Worm (Caenorhabditis elegans) whole organism, young adult: ENCODE results near the gene rdy-2.
A peak's percentile ranks its signal among the peaks of the same experiment; 100 is the strongest.

Source experiments
- B0035.1 ChIP-seq: sonication (generic microtip); optimal IDR thresholded peaks from 2 replicates; lab custom pipeline; 2016; ENCODE audit warnings: missing genetic modification characterization, mild to moderate bottlenecking, missing compliant biosample characterization, missing genotype, missing genetic modification reagents
- B0336.3 ChIP-seq: fragments of 200-800 bp; sonication (Bioruptor generic); IDR thresholded peaks from 2 replicates; pipeline ENCODE4 v1.3.6; 2022; ENCODE audit warnings: missing genetic modification characterization, missing compliant biosample characterization
- C06A6.2 ChIP-seq: fragments of 200-800 bp; sonication (Bioruptor generic); conservative IDR thresholded peaks from 2 replicates; pipeline ENCODE4 v1.3.6; 2022; ENCODE audit warnings: missing genetic modification characterization, missing compliant biosample characterization
- C17E4.6 ChIP-seq: fragments of 200-800 bp; sonication (Bioruptor generic); IDR thresholded peaks from 2 replicates; pipeline ENCODE4 v1.3.6; 2022; ENCODE audit warnings: missing genetic modification reagents, missing genetic modification characterization, missing compliant biosample characterization
- D2030.7 ChIP-seq: fragments of 200-800 bp; sonication (Bioruptor generic); IDR thresholded peaks from 2 replicates; pipeline ENCODE4 v1.3.6; 2022; ENCODE audit warnings: missing genetic modification reagents, missing genetic modification characterization, missing compliant biosample characterization
- F49E8.2 ChIP-seq: sonication (generic microtip); optimal IDR thresholded peaks from 3 replicates; lab custom pipeline; 2017; ENCODE audit warnings: missing genetic modification characterization, mild to moderate bottlenecking, missing compliant biosample characterization, antibody characterized with exemption, moderate library complexity; ENCODE audit not compliant: insufficient read depth
- F52B5.7 ChIP-seq: sonication (generic microtip); optimal IDR thresholded peaks from 2 replicates; lab custom pipeline; 2016; ENCODE audit warnings: mild to moderate bottlenecking, missing genetic modification characterization, missing compliant biosample characterization
- Y53F4B.3 ChIP-seq: fragments of 200-800 bp; sonication (Bioruptor generic); IDR thresholded peaks from 2 replicates; pipeline ENCODE4 v1.3.6; 2022; ENCODE audit warnings: missing genetic modification reagents, missing genetic modification characterization, missing compliant biosample characterization
- Y53G8AR.9 ChIP-seq: fragments of 200-800 bp; sonication (Bioruptor generic); conservative IDR thresholded peaks from 2 replicates; pipeline ENCODE4 v1.3.6; 2022; ENCODE audit warnings: missing genetic modification reagents, missing genetic modification characterization, missing compliant biosample characterization
- Y95B8A.8 ChIP-seq: fragments of 200-800 bp; sonication (Bioruptor generic); IDR thresholded peaks from 2 replicates; pipeline ENCODE4 v1.3.6; 2022; ENCODE audit warnings: missing genetic modification reagents, missing genetic modification characterization, missing compliant biosample characterization
- attf-6 ChIP-seq: fragments of 200-800 bp; sonication (Bioruptor generic); IDR thresholded peaks from 2 replicates; pipeline ENCODE4 v1.3.6; 2022; ENCODE audit warnings: missing genetic modification reagents, missing genetic modification characterization, missing compliant biosample characterization
- bed-1 ChIP-seq: fragments of 200-800 bp; sonication (Bioruptor generic); IDR thresholded peaks from 2 replicates; pipeline ENCODE4 v1.3.6; 2022; ENCODE audit warnings: missing genetic modification reagents, missing genetic modification characterization, missing compliant biosample characterization
- bed-2 ChIP-seq: fragments of 200-800 bp; sonication (Bioruptor generic); IDR thresholded peaks from 2 replicates; pipeline ENCODE4 v1.3.6; 2022; ENCODE audit warnings: missing genetic modification reagents, missing genetic modification characterization, missing compliant biosample characterization
- cebp-1 ChIP-seq, 2 experiments: fragments of 200-800 bp in 1 of 2; sonication (Bioruptor generic) in 1 of 2; sonication (generic microtip) in 1 of 2; IDR thresholded peaks in 1 of 2; optimal IDR thresholded peaks in 1 of 2; 2 replicates each; pipeline versions ENCODE4 v1.3.6 to Lab custom; 2017 to 2022; ENCODE audit warnings: missing compliant biosample characterization in 2 of 2, missing genetic modification characterization in 2 of 2, mild to moderate bottlenecking in 1 of 2, missing genetic modification reagents in 1 of 2, moderate library complexity in 1 of 2
- ceh-27 ChIP-seq: fragments of 200-800 bp; sonication (Bioruptor generic); optimal IDR thresholded peaks from 2 replicates; lab custom pipeline; 2018; ENCODE audit warnings: mild to moderate bottlenecking, missing genetic modification characterization, moderate library complexity, missing compliant biosample characterization
- ceh-91 ChIP-seq: fragments of 200-800 bp; sonication (Bioruptor generic); IDR thresholded peaks from 2 replicates; pipeline ENCODE4 v1.3.6; 2022; ENCODE audit warnings: missing genetic modification reagents, missing genetic modification characterization, missing compliant biosample characterization
- chd-7 ChIP-seq: sonication (generic microtip); optimal IDR thresholded peaks from 2 replicates; lab custom pipeline; 2016; ENCODE audit warnings: mild to moderate bottlenecking, missing genetic modification characterization, moderate library complexity, missing compliant biosample characterization
- die-1 ChIP-seq: sonication (generic microtip); optimal IDR thresholded peaks from 2 replicates; lab custom pipeline; 2016; ENCODE audit warnings: missing genotype, mild to moderate bottlenecking, missing genetic modification characterization, missing compliant biosample characterization
- egrh-3 ChIP-seq: fragments of 200-800 bp; sonication (Bioruptor generic); IDR thresholded peaks from 2 replicates; pipeline ENCODE4 v1.3.6; 2022; ENCODE audit warnings: missing genetic modification reagents, missing genetic modification characterization, missing compliant biosample characterization
- ekl-4 ChIP-seq: fragments of 200-800 bp; sonication (Bioruptor generic); IDR thresholded peaks from 2 replicates; pipeline ENCODE4 v1.3.6; 2022; ENCODE audit warnings: missing genetic modification reagents, missing genetic modification characterization, missing compliant biosample characterization
- ets-4 ChIP-seq: fragments of 200-800 bp; sonication (Bioruptor generic); optimal IDR thresholded peaks from 2 replicates; lab custom pipeline; 2018; ENCODE audit warnings: mild to moderate bottlenecking, missing genetic modification characterization, missing compliant biosample characterization
- hlh-12 ChIP-seq: sonication (generic microtip); optimal IDR thresholded peaks from 2 replicates; lab custom pipeline; 2016; ENCODE audit warnings: missing genetic modification characterization, missing compliant biosample characterization
- hlh-26 ChIP-seq: fragments of 200-800 bp; sonication (Bioruptor generic); conservative IDR thresholded peaks from 2 replicates; pipeline ENCODE4 v1.3.6; 2022; ENCODE audit warnings: missing genetic modification reagents, missing genetic modification characterization, missing compliant biosample characterization
- hmg-1.2 ChIP-seq: fragments of 200-800 bp; sonication (Bioruptor generic); IDR thresholded peaks from 2 replicates; pipeline ENCODE4 v1.3.6; 2022; ENCODE audit warnings: missing genetic modification reagents, missing genetic modification characterization, missing compliant biosample characterization
- hrde-1 ChIP-seq: sonication (generic microtip); optimal IDR thresholded peaks from 2 replicates; lab custom pipeline; 2016; ENCODE audit warnings: missing genetic modification characterization, mild to moderate bottlenecking, missing compliant biosample characterization, moderate library complexity, missing genotype, missing genetic modification reagents, borderline replicate concordance
- lag-1 ChIP-seq: fragments of 200-800 bp; sonication (Bioruptor generic); IDR thresholded peaks from 2 replicates; pipeline ENCODE4 v1.3.6; 2022; ENCODE audit warnings: missing genetic modification reagents, missing genetic modification characterization, missing compliant biosample characterization
- let-607 ChIP-seq, 2 experiments: fragments of 200-800 bp in 1 of 2; sonication (Bioruptor generic) in 1 of 2; sonication (generic microtip) in 1 of 2; optimal IDR thresholded peaks; 2 replicates each; lab custom pipeline; 2016 to 2018; ENCODE audit warnings: mild to moderate bottlenecking in 2 of 2, missing compliant biosample characterization in 2 of 2, missing genetic modification characterization in 2 of 2, moderate library complexity in 2 of 2, missing genotype in 1 of 2
- lin-26 ChIP-seq: fragments of 200-800 bp; sonication (Bioruptor generic); IDR thresholded peaks from 2 replicates; pipeline ENCODE4 v1.3.6; 2022; ENCODE audit warnings: missing genetic modification reagents, missing genetic modification characterization, missing compliant biosample characterization
- lin-35 ChIP-seq, 3 experiments: fragments of 150-350 bp in 2 of 3; sonication (generic microtip) in 1 of 3; optimal IDR thresholded peaks; 2 replicates each; lab custom pipeline; 2014 to 2018; ENCODE audit warnings: missing biosample characterization in 3 of 3, missing genetic modification characterization in 3 of 3, missing genetic modification reagents in 3 of 3
- lin-54 ChIP-seq: fragments of 200-800 bp; sonication (Bioruptor generic); optimal IDR thresholded peaks from 2 replicates; lab custom pipeline; 2018; ENCODE audit warnings: mild to moderate bottlenecking, missing genetic modification characterization, missing compliant biosample characterization
- madf-10 ChIP-seq: sonication (generic microtip); optimal IDR thresholded peaks from 2 replicates; lab custom pipeline; 2016; ENCODE audit warnings: mild to moderate bottlenecking, missing genetic modification characterization, missing compliant biosample characterization
- madf-3 ChIP-seq: fragments of 200-800 bp; sonication (Bioruptor generic); IDR thresholded peaks from 2 replicates; pipeline ENCODE4 v1.3.6; 2022; ENCODE audit warnings: missing genetic modification reagents, missing genetic modification characterization, missing compliant biosample characterization
- mel-28 ChIP-seq: sonication (generic microtip); optimal IDR thresholded peaks from 2 replicates; lab custom pipeline; 2016; ENCODE audit warnings: borderline replicate concordance, mild to moderate bottlenecking, missing genetic modification characterization, missing compliant biosample characterization
- mes-4 ChIP-seq: sonication (generic microtip); optimal IDR thresholded peaks from 2 replicates; lab custom pipeline; 2016; ENCODE audit warnings: missing genotype, missing genetic modification characterization, missing compliant biosample characterization
- nfya-1 ChIP-seq: sonication (generic microtip); optimal IDR thresholded peaks from 2 replicates; lab custom pipeline; 2017; ENCODE audit warnings: antibody characterized with exemption, missing compliant biosample characterization, missing genetic modification characterization, borderline replicate concordance; ENCODE audit not compliant: insufficient read depth
- nfya-2 ChIP-seq: fragments of 200-800 bp; sonication (Bioruptor generic); IDR thresholded peaks from 2 replicates; pipeline ENCODE4 v1.3.6; 2022; ENCODE audit warnings: missing genetic modification reagents, missing genetic modification characterization, missing compliant biosample characterization
- nhr-179 ChIP-seq: sonication (generic microtip); optimal IDR thresholded peaks from 2 replicates; lab custom pipeline; 2016; ENCODE audit warnings: mild to moderate bottlenecking, missing genetic modification characterization, missing compliant biosample characterization
- nhr-80 ChIP-seq: sonication (generic microtip); optimal IDR thresholded peaks from 2 replicates; lab custom pipeline; 2016; ENCODE audit warnings: missing genetic modification characterization, missing compliant biosample characterization
- pha-4 ChIP-seq: fragments of 150-350 bp; sonication (generic microtip); optimal IDR thresholded peaks from 2 replicates; lab custom pipeline; 2014; ENCODE audit warnings: missing biosample characterization, missing genetic modification reagents, missing genetic modification characterization
- rcor-1 ChIP-seq: fragments of 200-800 bp; sonication (Bioruptor generic); IDR thresholded peaks from 2 replicates; pipeline ENCODE4 v1.3.6; 2022; ENCODE audit warnings: missing genetic modification reagents, missing genetic modification characterization, missing compliant biosample characterization
- rec-8 ChIP-seq, 2 experiments: sonication (generic microtip); optimal IDR thresholded peaks; 2 replicates each; lab custom pipeline; 2016; ENCODE audit warnings: mild to moderate bottlenecking in 2 of 2, missing genetic modification characterization in 2 of 2, missing genetic modification reagents in 2 of 2, missing genotype in 2 of 2, missing biosample characterization in 1 of 2, missing compliant biosample characterization in 1 of 2, moderate library complexity in 1 of 2
- snpc-1.1 ChIP-seq: sonication (generic microtip); optimal IDR thresholded peaks from 2 replicates; lab custom pipeline; 2017; ENCODE audit warnings: missing genetic modification characterization, mild to moderate bottlenecking, missing compliant biosample characterization, antibody characterized with exemption, moderate library complexity, missing genotype, missing genetic modification reagents; ENCODE audit not compliant: insufficient read depth
- snpc-3.4 ChIP-seq: sonication (generic microtip); optimal IDR thresholded peaks from 2 replicates; lab custom pipeline; 2017; ENCODE audit warnings: missing genetic modification characterization, mild to moderate bottlenecking, missing compliant biosample characterization, antibody characterized with exemption, moderate library complexity, missing genotype, missing genetic modification reagents
- tlf-1 ChIP-seq: fragments of 200-800 bp; sonication (Bioruptor generic); optimal IDR thresholded peaks from 2 replicates; lab custom pipeline; 2018; ENCODE audit warnings: mild to moderate bottlenecking, missing genetic modification characterization, missing compliant biosample characterization
- zim-3 ChIP-seq: sonication (generic microtip); optimal IDR thresholded peaks from 2 replicates; lab custom pipeline; 2017; ENCODE audit warnings: mild to moderate bottlenecking, missing genetic modification characterization, moderate library complexity, missing compliant biosample characterization
- ztf-22 ChIP-seq: fragments of 200-800 bp; sonication (Bioruptor generic); optimal IDR thresholded peaks from 2 replicates; lab custom pipeline; 2018; ENCODE audit warnings: mild to moderate bottlenecking, missing genetic modification characterization, moderate library complexity, missing compliant biosample characterization
- ztf-26 ChIP-seq: sonication (generic microtip); optimal IDR thresholded peaks from 2 replicates; lab custom pipeline; 2017; ENCODE audit warnings: missing genetic modification characterization, missing compliant biosample characterization

Gene rdy-2

ce11 chrV:13565197-13565596 lies 35.6 kb downstream of the rdy-2 start:
- no peak for TF ChIP-seq ceh-91 (GFP tag; lab: Robert Waterston, UW)
- TF ChIP-seq pha-4 (tag; lab: Kevin White, UChicago) = peak; percentile 18
- TF ChIP-seq nfya-2 (GFP tag; lab: Robert Waterston, UW) = no peak
- TF ChIP-seq lag-1 = no peak
- peak; percentile 74 for TF ChIP-seq madf-10 (tag; lab: Kevin White, UChicago)
- peak; percentile 67 for TF ChIP-seq ztf-26 (tag; lab: Kevin White, UChicago)
- peak; percentile 63 for TF ChIP-seq tlf-1 (GFP tag; lab: Kevin White, UChicago)
- TF ChIP-seq mel-28 = no peak
- TF ChIP-seq nhr-80 (tag; lab: Kevin White, UChicago) = peak; percentile 97
- no peak for TF ChIP-seq D2030.7
- TF ChIP-seq ztf-22 = peak; percentile 5
- no peak for TF ChIP-seq hlh-12
- TF ChIP-seq chd-7 (tag; lab: Kevin White, UChicago) = peak; percentile 81
- TF ChIP-seq bed-1 (GFP tag; lab: Robert Waterston, UW) = no peak
- TF ChIP-seq rec-8 (tag; optimal IDR thresholded peaks at IDR 0.05; lab: Kevin White, UChicago) = no peak
- TF ChIP-seq zim-3 (tag; lab: Kevin White, UChicago) = no peak
- no peak for TF ChIP-seq nhr-179 (tag; lab: Kevin White, UChicago)
- no peak for TF ChIP-seq C17E4.6 (GFP tag; lab: Robert Waterston, UW)
- no peak for TF ChIP-seq Y53F4B.3 (GFP tag; lab: Robert Waterston, UW)
- TF ChIP-seq Y53G8AR.9 (GFP tag; lab: Robert Waterston, UW) = peak; percentile 61; the same call in 1 of the 2 replicates
- no peak for TF ChIP-seq B0035.1 (tag; lab: Kevin White, UChicago)
- TF ChIP-seq snpc-3.4 = no peak
- no peak for TF ChIP-seq lin-26
- no peak for TF ChIP-seq die-1
- peak; percentile 9 for TF ChIP-seq F52B5.7 (tag; lab: Kevin White, UChicago)
- TF ChIP-seq lin-35 (GFP tag; optimal IDR thresholded peaks at IDR 0.05; lab: Kevin White, UChicago) = peak in 1 of 3 experiments; percentile 35
- no peak for TF ChIP-seq hrde-1
- 0 out of 2 replicates have a peak, but pooled peaks have one; percentile 10 for TF ChIP-seq egrh-3 (GFP tag; lab: Robert Waterston, UW)
- TF ChIP-seq rcor-1 (GFP tag; lab: Robert Waterston, UW) = peak; percentile 86
- TF ChIP-seq let-607 (tag; optimal IDR thresholded peaks at IDR 0.05; lab: Kevin White, UChicago) = peak in 1 of 2 experiments; percentile 83
- no peak for TF ChIP-seq hlh-26 (GFP tag; lab: Robert Waterston, UW)
- TF ChIP-seq nfya-1 (tag; lab: Kevin White, UChicago) = no peak
- TF ChIP-seq hmg-1.2 (GFP tag; lab: Robert Waterston, UW) = peak; percentile 99
- peak; percentile 88 for TF ChIP-seq ceh-27 (GFP tag; lab: Kevin White, UChicago)
- TF ChIP-seq bed-2 (GFP tag; lab: Robert Waterston, UW) = no peak
- 0 out of 2 replicates have a peak, but pooled peaks have one; percentile 68 for TF ChIP-seq madf-3 (GFP tag; lab: Robert Waterston, UW)
- no peak for TF ChIP-seq attf-6 (GFP tag; lab: Robert Waterston, UW)
- peak; percentile 81 for TF ChIP-seq C06A6.2 (GFP tag; lab: Robert Waterston, UW)
- TF ChIP-seq lin-54 (GFP tag; lab: Kevin White, UChicago) = peak; percentile 76
- peak; percentile 38; the same call in 1 of the 2 replicates for TF ChIP-seq Y95B8A.8 (GFP tag; lab: Robert Waterston, UW)
- TF ChIP-seq mes-4 = no peak
- peak; percentile 57 for TF ChIP-seq B0336.3 (GFP tag; lab: Robert Waterston, UW)
- no peak for TF ChIP-seq ekl-4 (GFP tag; lab: Robert Waterston, UW)
- no peak for TF ChIP-seq snpc-1.1
- peak; percentile 68 for TF ChIP-seq ets-4 (GFP tag; lab: Kevin White, UChicago)
- no peak for TF ChIP-seq F49E8.2 (tag; lab: Kevin White, UChicago)
- peak; percentile 44; the same call in 1 of the 2 replicates for TF ChIP-seq cebp-1 (GFP tag; IDR thresholded peaks at IDR 0.05; lab: Robert Waterston, UW)
- peak; percentile 85 for TF ChIP-seq cebp-1 (tag; optimal IDR thresholded peaks at IDR 0.05; lab: Kevin White, UChicago)
